Fruit fly (Drosophila melanogaster) whole organism, adult: ENCODE results near the gene nompC.

Experiments used
- CG12768 ChIP-seq: fragments of 200-800 bp; sonication (Bioruptor generic); optimal IDR thresholded peaks from 2 replicates; lab custom pipeline; 2017; ENCODE audit warnings: missing biosample characterization, missing genetic modification characterization, mild to moderate bottlenecking, moderate library complexity, missing genetic modification reagents
- CG5204 ChIP-seq: fragments of 200-800 bp; sonication (Bioruptor generic); optimal IDR thresholded peaks from 2 replicates; lab custom pipeline; 2016; ENCODE audit warnings: missing biosample characterization, missing genetic modification characterization
- cnc ChIP-seq, 2 experiments: fragments of >200 bp; optimal IDR thresholded peaks; 2 replicates each; lab custom pipeline; 2017
- kay ChIP-seq: fragments of 200-800 bp; sonication (Bioruptor generic); peaks from one replicate; lab custom pipeline; 2016; ENCODE audit warnings: missing biosample characterization, missing genetic modification characterization, borderline replicate concordance
- toe ChIP-seq: fragments of 200-800 bp; sonication (Bioruptor generic); optimal IDR thresholded peaks from 2 replicates; lab custom pipeline; 2016; ENCODE audit warnings: missing biosample characterization, missing genetic modification characterization

dm6 chr2L:5367983-5368382 is 22.0 kb downstream of the nompC start:
- TF ChIP-seq CG5204 (GFP tag; lab: Kevin White, UChicago) (no peak), toe (GFP tag; lab: Kevin White, UChicago) (no peak), kay (GFP tag; lab: Kevin White, UChicago) (no peak), cnc (optimal IDR thresholded peaks at IDR 0.05; lab: Kevin White, UChicago) (no peak), CG12768 (GFP tag; lab: Kevin White, UChicago) (no peak)
